ENCODE assay signal across 1 fruit fly cellular context in the genomic region with DNA sequence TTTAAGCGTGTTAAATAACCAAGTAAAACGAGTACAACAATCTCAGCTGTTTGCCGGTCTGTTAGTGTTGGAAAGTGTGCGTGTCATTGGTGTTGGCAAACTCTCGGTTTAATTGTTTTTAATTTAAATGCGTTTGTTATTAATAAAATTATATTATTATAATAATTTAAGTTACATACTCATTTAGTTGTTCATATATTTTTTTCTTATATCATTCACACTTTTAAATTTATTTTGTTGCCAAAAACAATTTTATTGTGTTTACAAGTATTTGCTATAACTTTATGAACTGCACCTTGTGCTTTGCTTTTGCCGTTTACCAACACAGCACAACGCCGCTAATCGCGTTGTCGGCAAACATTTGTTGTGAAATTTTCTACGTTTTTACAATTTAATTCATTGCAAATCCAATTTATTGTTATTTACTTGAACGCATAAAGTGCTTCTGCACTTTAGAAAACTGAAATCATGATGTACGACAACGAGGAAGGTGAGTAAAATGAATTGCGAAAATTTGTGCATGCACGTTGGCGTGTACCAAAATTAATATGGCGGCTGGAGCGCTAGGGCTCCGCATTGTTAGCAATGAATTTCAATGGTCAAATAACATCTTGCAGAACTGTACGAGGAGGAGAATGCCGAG.
A peak's percentile ranks its signal among the peaks of the same experiment; 100 is the strongest.
TF ChIP-seq lines count a peak whose summit lies in the region.

Gene 140up, minus strand, starts transcription at position 70 of the 643 bp plus-strand sequence.
Gene Polr2B, plus strand, starts transcription at position 313 of the 643 bp plus-strand sequence.

TF ChIP-seq in whole organism, embryonic, 481 proteins besides CTCF, POLR2A, EP300 and RAD21 (continued from another document and continues in another):
- TF ChIP-seq CG32772 (GFP tag; IDR thresholded peaks at IDR 0.05; lab: Robert Waterston, UW) (peak; percentile 93), CG3281 (GFP tag; optimal IDR thresholded peaks at IDR 0.05; lab: Kevin White, UChicago) (peak; percentile 92), CG8290 (GFP tag; optimal IDR thresholded peaks at IDR 0.05; lab: Kevin White, UChicago) (peak; percentile 87), CG8290 (tag; optimal IDR thresholded peaks at IDR 0.05; lab: Kevin White, UChicago) (peak in 1 of 2 experiments; percentile 68), Rfx (GFP tag; IDR thresholded peaks at IDR 0.05; lab: Robert Waterston, UW) (peak; percentile 96), Dip3 (GFP tag; optimal IDR thresholded peaks at IDR 0.05; lab: Kevin White, UChicago) (peak; percentile 83), CG14710 (tag; optimal IDR thresholded peaks at IDR 0.05; lab: Kevin White, UChicago) (peak; percentile 95), ind (GFP tag; optimal IDR thresholded peaks at IDR 0.05; lab: Kevin White, UChicago) (peak; percentile 96), CG4854 (GFP tag; optimal IDR thresholded peaks at IDR 0.05; lab: Kevin White, UChicago) (peak; percentile 74), gem (tag; optimal IDR thresholded peaks at IDR 0.05; lab: Kevin White, UChicago) (peak; percentile 97), CG1792 (GFP tag; optimal IDR thresholded peaks at IDR 0.05; lab: Kevin White, UChicago) (peak; percentile 47), CG33213 (GFP tag; optimal IDR thresholded peaks at IDR 0.05; lab: Kevin White, UChicago) (peak; percentile 70), wek (GFP tag; optimal IDR thresholded peaks at IDR 0.05; lab: Kevin White, UChicago) (no peak), ac (GFP tag; optimal IDR thresholded peaks at IDR 0.05; lab: Kevin White, UChicago) (peak; percentile 12), wor (GFP tag; IDR thresholded peaks at IDR 0.05; lab: Robert Waterston, UW) (peak; percentile 88), CG18476 (GFP tag; optimal IDR thresholded peaks at IDR 0.05; lab: Kevin White, UChicago) (peak; percentile 93), Xbp1 (GFP tag; optimal IDR thresholded peaks at IDR 0.05; lab: Kevin White, UChicago) (peak; percentile 96), zfh2 (GFP tag; optimal IDR thresholded peaks at IDR 0.05; lab: Kevin White, UChicago) (peak; percentile 88), ab (GFP tag; optimal IDR thresholded peaks at IDR 0.05; lab: Kevin White, UChicago) (peak; percentile 62), GATAe (GFP tag; conservative IDR thresholded peaks at IDR 0.05; lab: Robert Waterston, UW) (peak; percentile 83), CG12744 (GFP tag; optimal IDR thresholded peaks at IDR 0.05; lab: Kevin White, UChicago) (peak; percentile 55), MBD-R2 (GFP tag; IDR thresholded peaks at IDR 0.05; lab: Robert Waterston, UW) (peak; percentile 91; the same call in 1 of the 2 replicates), ham (GFP tag; IDR thresholded peaks at IDR 0.05; lab: Robert Waterston, UW) (peak; percentile 79), CG17912 (GFP tag; optimal IDR thresholded peaks at IDR 0.05; lab: Kevin White, UChicago) (peak; percentile 74), CG32532 (GFP tag; IDR thresholded peaks at IDR 0.05; lab: Robert Waterston, UW) (peak; percentile 95), CG10654 (GFP tag; optimal IDR thresholded peaks at IDR 0.05; lab: Kevin White, UChicago) (peak; percentile 94), CG2199 (GFP tag; IDR thresholded peaks at IDR 0.05; lab: Robert Waterston, UW) (no peak), BtbVII (GFP tag; optimal IDR thresholded peaks at IDR 0.05; lab: Kevin White, UChicago) (peak; percentile 88), CG11560 (tag; IDR thresholded peaks at IDR 0.05; lab: Robert Waterston, UW) (peak; percentile 83), bab2 (GFP tag; optimal IDR thresholded peaks at IDR 0.05; lab: Kevin White, UChicago) (peak; percentile 79), zen2 (GFP tag; IDR thresholded peaks at IDR 0.05; lab: Robert Waterston, UW; ENCODE audit: partially characterized antibody) (no peak), CG17612 (GFP tag; IDR thresholded peaks at IDR 0.05; lab: Robert Waterston, UW) (peak; percentile 89), CG8359 (GFP tag; optimal IDR thresholded peaks at IDR 0.05; lab: Kevin White, UChicago; ENCODE audit: borderline replicate concordance) (peak; percentile 66), NfI (GFP tag; optimal IDR thresholded peaks at IDR 0.05; lab: Kevin White, UChicago) (peak; percentile 93), gcm2 (GFP tag; optimal IDR thresholded peaks at IDR 0.05; lab: Kevin White, UChicago) (no peak), CG5245 (GFP tag; optimal IDR thresholded peaks at IDR 0.05; lab: Kevin White, UChicago) (peak; percentile 83), CG9797 (GFP tag; optimal IDR thresholded peaks at IDR 0.05; lab: Kevin White, UChicago) (peak; percentile 9), repo (GFP tag; optimal IDR thresholded peaks at IDR 0.05; lab: Kevin White, UChicago) (peak; percentile 11), Meics (GFP tag; optimal IDR thresholded peaks at IDR 0.05; lab: Kevin White, UChicago) (peak; percentile 92), gt (GFP tag; IDR thresholded peaks at IDR 0.05; lab: Robert Waterston, UW) (peak; percentile 78), pros (GFP tag; optimal IDR thresholded peaks at IDR 0.05; lab: Kevin White, UChicago) (no peak), CG8944 (GFP tag; optimal IDR thresholded peaks at IDR 0.05; lab: Kevin White, UChicago) (peak; percentile 80), cato (GFP tag; optimal IDR thresholded peaks at IDR 0.05; lab: Kevin White, UChicago; ENCODE audit: borderline replicate concordance) (peak; percentile 93), CG13894 (tag; optimal IDR thresholded peaks at IDR 0.05; lab: Kevin White, UChicago) (peak; percentile 86), Antp (GFP tag; optimal IDR thresholded peaks at IDR 0.05; lab: Kevin White, UChicago) (peak; percentile 87), Dll (GFP tag; IDR thresholded peaks at IDR 0.05; lab: Robert Waterston, UW; ENCODE audit: partially characterized antibody) (0 out of 4 replicates have a peak, but pooled peaks have one; percentile 27), CG42726 (GFP tag; IDR thresholded peaks at IDR 0.05; lab: Robert Waterston, UW; ENCODE audit: partially characterized antibody) (no peak), Ets97D (GFP tag; optimal IDR thresholded peaks at IDR 0.05; lab: Kevin White, UChicago) (peak; percentile 58), da (GFP tag; optimal IDR thresholded peaks at IDR 0.05; lab: Kevin White, UChicago) (peak; percentile 49), insv (GFP tag; optimal IDR thresholded peaks at IDR 0.05; lab: Kevin White, UChicago) (peak in 1 of 2 experiments; percentile 69), salm (tag; optimal IDR thresholded peaks at IDR 0.05; lab: Kevin White, UChicago) (peak; percentile 78), trem (tag; optimal IDR thresholded peaks at IDR 0.05; lab: Kevin White, UChicago) (peak; percentile 94), CG11696 (GFP tag; IDR thresholded peaks at IDR 0.05; lab: Robert Waterston, UW) (peak; percentile 69), Hmr (GFP tag; optimal IDR thresholded peaks at IDR 0.05; lab: Kevin White, UChicago) (peak; percentile 94), ato (GFP tag; IDR thresholded peaks at IDR 0.05; lab: Robert Waterston, UW; ENCODE audit: partially characterized antibody) (no peak), ranshi (GFP tag; IDR thresholded peaks at IDR 0.05; lab: Robert Waterston, UW) (peak; percentile 95), trh (GFP tag; optimal IDR thresholded peaks at IDR 0.05; lab: Kevin White, UChicago) (peak; percentile 84), CG2116 (GFP tag; optimal IDR thresholded peaks at IDR 0.05; lab: Kevin White, UChicago) (peak; percentile 76), lab (GFP tag; optimal IDR thresholded peaks at IDR 0.05; lab: Kevin White, UChicago) (peak; percentile 95), Bteb2 (GFP tag; optimal IDR thresholded peaks at IDR 0.05; lab: Kevin White, UChicago) (peak; percentile 52), CkIIα-i1 (GFP tag; IDR thresholded peaks at IDR 0.05; lab: Robert Waterston, UW) (peak; percentile 57; the same call in 1 of the 2 replicates), CG14860 (GFP tag; IDR thresholded peaks at IDR 0.05; lab: Robert Waterston, UW; ENCODE audit: partially characterized antibody) (no peak), lbe (GFP tag; optimal IDR thresholded peaks at IDR 0.05; lab: Kevin White, UChicago) (peak; percentile 89), unc-4 (GFP tag; IDR thresholded peaks at IDR 0.05; lab: Robert Waterston, UW; ENCODE audit: partially characterized antibody) (no peak), Jarid2 (GFP tag; optimal IDR thresholded peaks at IDR 0.05; lab: Kevin White, UChicago) (peak; percentile 70), Doc2 (GFP tag; IDR thresholded peaks at IDR 0.05; lab: Robert Waterston, UW) (peak; percentile 71; the same call in 1 of the 2 replicates), CG6765 (GFP tag; optimal IDR thresholded peaks at IDR 0.05; lab: Kevin White, UChicago) (peak; percentile 83), ATbp (GFP tag; optimal IDR thresholded peaks at IDR 0.05; lab: Kevin White, UChicago) (peak; percentile 81), fd96Cb (tag; optimal IDR thresholded peaks at IDR 0.05; lab: Kevin White, UChicago) (peak; percentile 89), dysf (GFP tag; IDR thresholded peaks at IDR 0.05; lab: Robert Waterston, UW) (peak; percentile 95), CG13624 (GFP tag; optimal IDR thresholded peaks at IDR 0.05; lab: Kevin White, UChicago) (peak; percentile 80), CG8089 (GFP tag; optimal IDR thresholded peaks at IDR 0.05; lab: Kevin White, UChicago) (peak; percentile 68), CG4424 (GFP tag; optimal IDR thresholded peaks at IDR 0.05; lab: Kevin White, UChicago) (peak; percentile 94), CG8478 (optimal IDR thresholded peaks at IDR 0.05; lab: Kevin White, UChicago) (no peak), pb (GFP tag; optimal IDR thresholded peaks at IDR 0.05; lab: Kevin White, UChicago) (peak; percentile 42), klu (GFP tag; IDR thresholded peaks at IDR 0.05; lab: Robert Waterston, UW) (peak; percentile 95), en (GFP tag; optimal IDR thresholded peaks at IDR 0.05; lab: Kevin White, UChicago) (peak; percentile 35), ken (GFP tag; IDR thresholded peaks at IDR 0.05; lab: Robert Waterston, UW) (peak; percentile 92; the same call in 2 of the 3 replicates), Nf-YA (GFP tag; IDR thresholded peaks at IDR 0.05; lab: Robert Waterston, UW) (peak; percentile 79), dpn (GFP tag; optimal IDR thresholded peaks at IDR 0.05; lab: Kevin White, UChicago) (peak; percentile 83 to 95), dan (GFP tag; IDR thresholded peaks at IDR 0.05; lab: Robert Waterston, UW) (peak; percentile 37; the same call in 1 of the 2 replicates), CG6254 (GFP tag; optimal IDR thresholded peaks at IDR 0.05; lab: Kevin White, UChicago) (peak; percentile 76), Dp (GFP tag; optimal IDR thresholded peaks at IDR 0.05; lab: Kevin White, UChicago) (peak; percentile 23), CG9817 (tag; optimal IDR thresholded peaks at IDR 0.05; lab: Kevin White, UChicago) (peak; percentile 95), Atf-2 (GFP tag; optimal IDR thresholded peaks at IDR 0.05; lab: Kevin White, UChicago) (peak; percentile 36), Lpt (GFP tag; optimal IDR thresholded peaks at IDR 0.05; lab: Kevin White, UChicago) (no peak), lola (GFP tag; optimal IDR thresholded peaks at IDR 0.05; lab: Kevin White, UChicago) (peak in 1 of 3 experiments; percentile 93), bbx (GFP tag; IDR thresholded peaks at IDR 0.05; lab: Robert Waterston, UW; ENCODE audit: partially characterized antibody) (no peak), H15 (GFP tag; IDR thresholded peaks at IDR 0.05; lab: Robert Waterston, UW) (peak; percentile 86; the same call in 2 of the 3 replicates), Hr3 (GFP tag; optimal IDR thresholded peaks at IDR 0.05; lab: Kevin White, UChicago) (peak; percentile 97), CG6791 (GFP tag; IDR thresholded peaks at IDR 0.05; lab: Robert Waterston, UW; ENCODE audit: partially characterized antibody) (no peak), Med (GFP tag; lab: Kevin White, UChicago) (peak; percentile 96), E2f1 (GFP tag; IDR thresholded peaks at IDR 0.05; lab: Robert Waterston, UW) (peak; percentile 93), so (GFP tag; IDR thresholded peaks at IDR 0.05; lab: Robert Waterston, UW) (peak; percentile 90), CG2202 (tag; optimal IDR thresholded peaks at IDR 0.05; lab: Kevin White, UChicago) (peak; percentile 82), esg (GFP tag; conservative IDR thresholded peaks at IDR 0.05; lab: Robert Waterston, UW) (peak; percentile 90), CG18262 (tag; optimal IDR thresholded peaks at IDR 0.05; lab: Kevin White, UChicago) (peak; percentile 92), shn (GFP tag; optimal IDR thresholded peaks at IDR 0.05; lab: Kevin White, UChicago) (peak; percentile 74), CG7357 (GFP tag; IDR thresholded peaks at IDR 0.05; lab: Robert Waterston, UW) (peak; percentile 82), CG6272 (GFP tag; IDR thresholded peaks at IDR 0.05; lab: Robert Waterston, UW) (peak; percentile 93), pan (optimal IDR thresholded peaks at IDR 0.05; lab: Kevin White, UChicago) (no peak), pan (GFP tag; optimal IDR thresholded peaks at IDR 0.05 in 1 of 2, IDR thresholded peaks at IDR 0.05 in 1 of 2) (peak in 1 of 2 experiments; percentile 94), CG3407 (GFP tag; optimal IDR thresholded peaks at IDR 0.05; lab: Kevin White, UChicago) (peak; percentile 86), CG2712 (tag; optimal IDR thresholded peaks at IDR 0.05; lab: Kevin White, UChicago) (peak; percentile 96), Optix (GFP tag; IDR thresholded peaks at IDR 0.05; lab: Robert Waterston, UW) (no peak; the same call in 1 of the 3 replicates), CG8924 (tag; optimal IDR thresholded peaks at IDR 0.05; lab: Kevin White, UChicago) (peak; percentile 94), ftz-f1 (GFP tag; optimal IDR thresholded peaks at IDR 0.05; lab: Kevin White, UChicago) (peak; percentile 18), CG34376 (GFP tag; optimal IDR thresholded peaks at IDR 0.05; lab: Kevin White, UChicago) (peak; percentile 90), CG17802 (tag; optimal IDR thresholded peaks at IDR 0.05; lab: Kevin White, UChicago) (peak; percentile 76), CG5180 (GFP tag; optimal IDR thresholded peaks at IDR 0.05; lab: Kevin White, UChicago) (peak; percentile 58), Fer3 (tag; optimal IDR thresholded peaks at IDR 0.05; lab: Kevin White, UChicago) (peak; percentile 94), CG34224 (GFP tag; IDR thresholded peaks at IDR 0.05; lab: Robert Waterston, UW; ENCODE audit: partially characterized antibody) (no peak), lov (optimal IDR thresholded peaks at IDR 0.05; lab: Kevin White, UChicago) (no peak), lov (GFP tag; IDR thresholded peaks at IDR 0.05; lab: Robert Waterston, UW) (peak; percentile 78; the same call in 1 of the 3 replicates), E2f2 (GFP tag; IDR thresholded peaks at IDR 0.05; lab: Robert Waterston, UW) (peak; percentile 70), Dref (GFP tag; IDR thresholded peaks at IDR 0.05; lab: Robert Waterston, UW) (peak; percentile 31; the same call in 1 of the 2 replicates), B-H2 (GFP tag; optimal IDR thresholded peaks at IDR 0.05; lab: Kevin White, UChicago) (peak; percentile 95), CG17385 (GFP tag; optimal IDR thresholded peaks at IDR 0.05; lab: Kevin White, UChicago) (peak; percentile 89), Stat92E (GFP tag; optimal IDR thresholded peaks at IDR 0.05; lab: Kevin White, UChicago) (no peak)
